Worm (Caenorhabditis elegans) whole organism, mixed stage, embryonic: ENCODE data around the gene nep-12.

Source experiments
- M03D4.4 ChIP-seq: sonication (generic microtip); optimal IDR thresholded peaks from 2 replicates; lab custom pipeline; 2017; ENCODE audit warnings: mild to moderate bottlenecking, missing genetic modification characterization, missing compliant biosample characterization
- bed-3 ChIP-seq: fragments of 200-800 bp; sonication (Bioruptor generic); optimal IDR thresholded peaks from 3 replicates; lab custom pipeline; 2018; ENCODE audit warnings: mild to moderate bottlenecking, missing genetic modification characterization, moderate library complexity, missing compliant biosample characterization
- blmp-1 ChIP-seq: fragments of 150-350 bp; optimal IDR thresholded peaks from 2 replicates; lab custom pipeline; 2014; ENCODE audit warnings: missing biosample characterization, missing genetic modification characterization
- ceh-39 ChIP-seq: fragments of 150-350 bp; optimal IDR thresholded peaks from 2 replicates; lab custom pipeline; 2014; ENCODE audit warnings: missing biosample characterization, missing genetic modification characterization
- ceh-43 ChIP-seq: fragments of 200-800 bp; sonication (Bioruptor generic); optimal IDR thresholded peaks from 2 replicates; lab custom pipeline; 2018; ENCODE audit warnings: mild to moderate bottlenecking, missing genetic modification characterization, moderate library complexity, missing compliant biosample characterization
- ceh-83 ChIP-seq: fragments of 200-800 bp; sonication (Bioruptor generic); optimal IDR thresholded peaks from 2 replicates; lab custom pipeline; 2018; ENCODE audit warnings: mild to moderate bottlenecking, missing genetic modification characterization, missing compliant biosample characterization
- ces-1 ChIP-seq: fragments of 150-350 bp; optimal IDR thresholded peaks from 2 replicates; lab custom pipeline; 2014; ENCODE audit warnings: missing biosample characterization, missing genetic modification reagents, missing genetic modification characterization
- drap-1 ChIP-seq: fragments of 200-800 bp; sonication (Bioruptor generic); optimal IDR thresholded peaks from 3 replicates; lab custom pipeline; 2018; ENCODE audit warnings: mild to moderate bottlenecking, missing genetic modification characterization, missing compliant biosample characterization
- elt-1 ChIP-seq: sonication (generic microtip); optimal IDR thresholded peaks from 2 replicates; lab custom pipeline; 2017; ENCODE audit warnings: missing genetic modification characterization, mild to moderate bottlenecking, missing compliant biosample characterization, antibody characterized with exemption, moderate library complexity, borderline replicate concordance; ENCODE audit not compliant: insufficient read depth
- elt-3 ChIP-seq: fragments of 150-350 bp; optimal IDR thresholded peaks from 2 replicates; lab custom pipeline; 2014; ENCODE audit warnings: missing biosample characterization, missing genetic modification characterization
- flh-1 ChIP-seq: fragments of 200-800 bp; sonication (Bioruptor generic); optimal IDR thresholded peaks from 2 replicates; lab custom pipeline; 2018; ENCODE audit warnings: mild to moderate bottlenecking, missing genetic modification characterization, moderate library complexity, missing compliant biosample characterization
- ham-2 ChIP-seq: fragments of 200-800 bp; sonication (Bioruptor generic); optimal IDR thresholded peaks from 2 replicates; lab custom pipeline; 2018; ENCODE audit warnings: mild to moderate bottlenecking, missing genetic modification characterization, missing compliant biosample characterization
- hlh-1 ChIP-seq: fragments of 150-350 bp; optimal IDR thresholded peaks from 2 replicates; lab custom pipeline; 2014; ENCODE audit warnings: missing biosample characterization, missing genetic modification reagents, missing genetic modification characterization
- lin-13 ChIP-seq: fragments of 150-350 bp; optimal IDR thresholded peaks from 2 replicates; lab custom pipeline; 2014; ENCODE audit warnings: missing biosample characterization, missing genetic modification characterization
- lin-32 ChIP-seq: fragments of 200-800 bp; sonication (Bioruptor generic); optimal IDR thresholded peaks from 2 replicates; lab custom pipeline; 2018; ENCODE audit warnings: mild to moderate bottlenecking, missing genetic modification characterization, missing compliant biosample characterization
- lsy-2 ChIP-seq: fragments of 150-350 bp; optimal IDR thresholded peaks from 2 replicates; lab custom pipeline; 2014; ENCODE audit warnings: missing biosample characterization, missing genetic modification characterization
- mab-5 ChIP-seq: fragments of 150-350 bp; optimal IDR thresholded peaks from 2 replicates; lab custom pipeline; 2014; ENCODE audit warnings: missing biosample characterization, missing genetic modification characterization
- mep-1 ChIP-seq: fragments of 150-350 bp; optimal IDR thresholded peaks from 2 replicates; lab custom pipeline; 2017; ENCODE audit warnings: missing biosample characterization, missing genetic modification reagents, missing genetic modification characterization, inconsistent platforms
- mls-2 ChIP-seq: sonication (generic microtip); optimal IDR thresholded peaks from 2 replicates; lab custom pipeline; 2016; ENCODE audit warnings: mild to moderate bottlenecking, missing genetic modification characterization, moderate library complexity, missing compliant biosample characterization
- nhr-12 ChIP-seq: fragments of 150-350 bp; optimal IDR thresholded peaks from 2 replicates; lab custom pipeline; 2014; ENCODE audit warnings: missing biosample characterization, missing genetic modification characterization
- nhr-2 ChIP-seq: fragments of 150-350 bp; optimal IDR thresholded peaks from 2 replicates; lab custom pipeline; 2014; ENCODE audit warnings: missing biosample characterization, missing genetic modification characterization
- nhr-237 ChIP-seq: fragments of 150-350 bp; optimal IDR thresholded peaks from 2 replicates; lab custom pipeline; 2014; ENCODE audit warnings: missing biosample characterization, missing genetic modification characterization
- nhr-28 ChIP-seq: fragments of 150-350 bp; optimal IDR thresholded peaks from 2 replicates; lab custom pipeline; 2014; ENCODE audit warnings: missing biosample characterization, missing genetic modification characterization
- nhr-76 ChIP-seq: sonication (generic microtip); optimal IDR thresholded peaks from 2 replicates; lab custom pipeline; 2017; ENCODE audit warnings: missing biosample characterization, missing genetic modification characterization
- pha-4 ChIP-seq: fragments of 150-350 bp; optimal IDR thresholded peaks from 2 replicates; lab custom pipeline; 2018; ENCODE audit warnings: missing biosample characterization, missing genetic modification reagents, missing genetic modification characterization
- sem-2 ChIP-seq: fragments of 200-800 bp; sonication (Bioruptor generic); optimal IDR thresholded peaks from 2 replicates; lab custom pipeline; 2018; ENCODE audit warnings: mild to moderate bottlenecking, missing genetic modification characterization, missing compliant biosample characterization
- snpc-4 ChIP-seq: fragments of 150-350 bp; optimal IDR thresholded peaks from 2 replicates; lab custom pipeline; 2014; ENCODE audit warnings: missing biosample characterization, missing genetic modification characterization
- sptf-1 ChIP-seq: sonication (generic microtip); optimal IDR thresholded peaks from 2 replicates; lab custom pipeline; 2017; ENCODE audit warnings: mild to moderate bottlenecking, missing genetic modification characterization, moderate library complexity, missing compliant biosample characterization
- tbx-8 ChIP-seq: fragments of 200-800 bp; sonication (Bioruptor generic); optimal IDR thresholded peaks from 2 replicates; lab custom pipeline; 2018; ENCODE audit warnings: mild to moderate bottlenecking, missing genetic modification characterization, moderate library complexity, missing compliant biosample characterization
- unc-120 ChIP-seq: sonication (generic microtip); optimal IDR thresholded peaks from 2 replicates; lab custom pipeline; 2017; ENCODE audit warnings: missing genetic modification characterization, missing compliant biosample characterization; ENCODE audit not compliant: poor library complexity, severe bottlenecking
- unc-39 ChIP-seq: fragments of 150-350 bp; optimal IDR thresholded peaks from 2 replicates; lab custom pipeline; 2014; ENCODE audit warnings: missing biosample characterization, missing genetic modification characterization
- unc-62 ChIP-seq: fragments of 150-350 bp; optimal IDR thresholded peaks from 2 replicates; lab custom pipeline; 2014; ENCODE audit warnings: missing biosample characterization, missing genetic modification reagents, missing genetic modification characterization
- zip-8 ChIP-seq: fragments of 150-350 bp; optimal IDR thresholded peaks from 2 replicates; lab custom pipeline; 2014; ENCODE audit warnings: missing biosample characterization, missing genetic modification characterization
- ztf-11 ChIP-seq: fragments of 150-350 bp; optimal IDR thresholded peaks from 2 replicates; lab custom pipeline; 2014; ENCODE audit warnings: missing biosample characterization, missing genetic modification characterization

nep-12 gene

DNA sequence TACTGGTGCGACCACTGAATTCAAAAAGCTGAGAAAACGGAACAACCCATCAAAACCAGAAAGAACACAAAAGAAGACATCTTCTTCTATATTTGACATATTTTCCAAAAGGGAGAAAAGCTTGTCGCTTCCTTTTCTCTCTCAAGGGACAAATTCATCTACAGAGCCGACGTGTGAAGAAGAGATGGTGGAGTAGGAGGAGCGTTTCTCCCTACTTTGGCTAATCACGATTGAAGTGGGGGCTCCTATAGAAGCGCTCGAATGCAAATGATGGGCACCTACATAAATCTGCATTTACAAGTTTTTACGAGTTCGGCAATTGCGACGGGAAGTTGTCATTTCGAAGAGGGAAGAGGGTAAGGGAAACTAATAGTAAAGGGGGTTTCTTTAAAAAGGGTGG, 21.9 kb upstream of the nep-12 start:
- TF ChIP-seq zip-8 (no peak), flh-1 (GFP tag; lab: Kevin White, UChicago) (no peak), ces-1 (peak; percentile 12), pha-4 (no peak)

DNA sequence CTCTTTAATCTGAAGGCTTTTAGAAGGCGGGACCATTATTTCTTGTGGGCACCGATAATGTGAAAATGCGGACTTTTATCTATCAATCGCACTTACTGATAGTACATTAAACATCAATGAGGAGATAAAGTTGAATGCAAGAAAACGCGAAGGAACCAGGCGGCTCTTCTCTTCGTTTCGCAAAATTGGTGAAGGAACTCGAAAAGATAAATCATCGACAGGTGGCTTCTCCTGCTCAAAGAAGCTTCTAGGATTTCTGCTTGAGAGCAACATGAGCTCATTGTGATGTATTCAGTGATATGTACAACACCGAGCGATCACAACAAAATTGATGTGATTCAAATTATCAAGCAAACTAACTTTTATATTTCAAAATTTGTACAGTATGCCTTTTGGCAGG, 21.5 kb upstream of the nep-12 start:
- TF ChIP-seq hlh-1 (peak; percentile 66), unc-120 (tag; lab: Kevin White, UChicago) (peak; percentile 78), ham-2 (GFP tag; lab: Kevin White, UChicago) (no peak), unc-62 (GFP tag; lab: Kevin White, UChicago) (peak; percentile 81), bed-3 (no peak), mab-5 (tag; lab: Kevin White, UChicago) (no peak), snpc-4 (no peak)
- TF ChIP-seq, all 35 proteins: peak for 3

DNA sequence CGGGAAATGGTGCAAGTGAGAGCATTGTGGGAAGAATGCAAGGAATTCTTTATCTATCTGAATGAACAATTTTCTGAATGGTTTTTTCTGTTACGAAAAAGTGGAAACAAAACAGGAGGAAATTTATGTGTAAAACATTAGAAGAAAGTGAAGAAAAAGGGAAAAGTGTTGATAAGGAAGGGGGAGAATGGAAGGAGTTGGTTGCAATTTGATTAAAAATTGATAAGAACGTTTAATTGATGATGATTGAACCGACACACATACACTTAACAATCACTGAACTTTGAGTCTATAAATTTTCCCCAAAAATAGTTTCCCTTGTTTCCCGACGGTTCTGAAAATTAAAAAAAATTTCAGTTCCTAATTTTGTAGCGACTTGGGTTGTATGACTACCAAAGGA, 18.6 kb upstream of the nep-12 start:
- no peak for TF ChIP-seq mep-1
- TF ChIP-seq zip-8, result no peak
- no peak for TF ChIP-seq tbx-8
- TF ChIP-seq sem-2 (GFP tag; lab: Kevin White, UChicago), result no peak
- TF ChIP-seq flh-1 (GFP tag; lab: Kevin White, UChicago), result no peak
- no peak for TF ChIP-seq lin-13 (tag; lab: Kevin White, UChicago)
- no peak for TF ChIP-seq drap-1 (GFP tag; lab: Kevin White, UChicago)
- no peak for TF ChIP-seq ham-2 (GFP tag; lab: Kevin White, UChicago)
- TF ChIP-seq nhr-2 (tag; lab: Kevin White, UChicago), result no peak
- TF ChIP-seq elt-3 (tag; lab: Kevin White, UChicago), result no peak
- TF ChIP-seq ceh-43 (GFP tag; lab: Kevin White, UChicago), result no peak
- TF ChIP-seq hlh-1, result no peak
- no peak for TF ChIP-seq mab-5 (tag; lab: Kevin White, UChicago)
- TF ChIP-seq lin-32 (GFP tag; lab: Kevin White, UChicago), result no peak
- TF ChIP-seq unc-62 (GFP tag; lab: Kevin White, UChicago), result no peak
- no peak for TF ChIP-seq nhr-28 (tag; lab: Kevin White, UChicago)
- TF ChIP-seq nhr-237 (tag; lab: Kevin White, UChicago), result no peak
- TF ChIP-seq bed-3, result no peak
- no peak for TF ChIP-seq pha-4
- no peak for TF ChIP-seq unc-39

DNA sequence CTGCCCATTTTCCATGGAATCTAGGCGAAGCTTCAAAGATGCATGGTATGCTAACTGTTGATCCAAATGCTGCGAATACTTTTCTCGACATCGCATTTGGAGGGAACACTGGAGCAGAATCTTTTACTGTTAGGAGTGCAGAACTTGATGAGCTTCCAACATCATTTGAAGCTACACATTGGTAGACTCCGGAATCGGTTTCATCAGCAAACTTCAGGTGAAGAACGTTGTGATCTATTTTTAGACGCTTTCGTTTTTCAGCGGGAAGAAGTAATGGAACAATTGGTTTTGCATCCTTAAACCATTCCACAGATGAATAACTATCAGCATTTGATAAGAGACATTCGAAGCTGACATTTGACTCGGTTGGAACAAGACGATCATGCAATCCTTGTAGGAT, 16.2 kb upstream of the nep-12 start:
- TF ChIP-seq elt-1 (tag; lab: Kevin White, UChicago), result no peak

DNA sequence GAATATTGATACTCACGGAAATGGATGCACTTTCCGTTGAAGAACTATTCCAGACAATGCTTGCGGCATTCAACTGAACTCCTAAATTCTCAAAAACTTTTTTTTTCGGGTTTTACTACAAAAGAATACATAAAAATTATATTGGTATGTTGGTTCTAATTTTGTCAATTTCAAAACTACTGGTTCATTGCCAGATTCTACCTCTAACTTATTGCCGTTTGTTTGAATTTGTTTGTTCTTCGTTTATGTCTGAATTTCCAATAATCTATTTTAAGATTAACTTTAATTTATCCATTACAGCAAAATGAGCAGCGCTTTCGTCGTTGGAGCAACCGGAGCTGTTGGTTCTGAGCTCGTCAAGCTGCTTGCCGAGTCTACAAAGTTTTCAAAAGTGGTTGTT, 12.7 kb upstream of the nep-12 start, which contains the start of gene C33F10.14:
TSS of gene C33F10.14 (plus strand) at position 301 of the 400 bp plus-strand sequence.
- no peak for TF ChIP-seq bed-3
- no peak for TF ChIP-seq ceh-43 (GFP tag; lab: Kevin White, UChicago)
- TF ChIP-seq nhr-2 (tag; lab: Kevin White, UChicago), result no peak
- no peak for TF ChIP-seq elt-1 (tag; lab: Kevin White, UChicago)
- TF ChIP-seq ceh-39, result no peak
- TF ChIP-seq unc-120 (tag; lab: Kevin White, UChicago), result no peak
- TF ChIP-seq sem-2 (GFP tag; lab: Kevin White, UChicago), result no peak
- no peak for TF ChIP-seq mab-5 (tag; lab: Kevin White, UChicago)
- no peak for TF ChIP-seq ceh-83 (GFP tag; lab: Kevin White, UChicago)
- no peak for TF ChIP-seq mep-1
- no peak for TF ChIP-seq ztf-11 (tag; lab: Kevin White, UChicago)
- TF ChIP-seq M03D4.4, result no peak
- TF ChIP-seq elt-3 (tag; lab: Kevin White, UChicago), result no peak
- no peak for TF ChIP-seq lin-32 (GFP tag; lab: Kevin White, UChicago)

DNA sequence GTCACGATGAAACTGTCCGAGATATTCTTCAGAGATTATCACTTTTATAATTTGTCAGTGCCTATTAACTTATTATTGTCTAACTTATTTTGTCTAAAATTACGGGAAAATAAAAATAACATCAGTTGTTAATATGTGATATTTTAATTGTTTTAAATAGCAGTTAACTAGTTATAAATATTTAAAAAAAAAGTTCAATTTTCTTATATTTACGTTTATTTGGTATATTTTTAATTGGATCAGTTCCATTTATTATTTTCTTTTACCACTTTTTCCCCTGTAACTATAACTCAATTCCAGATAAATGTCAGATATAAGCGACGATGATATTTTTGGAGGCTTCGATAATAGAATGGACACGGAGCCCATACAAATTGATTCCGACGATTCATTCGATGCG, 11.1 kb upstream of the nep-12 start, which contains the start of gene C33F10.4:
TSS of gene C33F10.4 (plus strand) at position 301 of the 400 bp plus-strand sequence.
- no peak for TF ChIP-seq ceh-43 (GFP tag; lab: Kevin White, UChicago)
- no peak for TF ChIP-seq hlh-1
- TF ChIP-seq zip-8, result no peak
- no peak for TF ChIP-seq sptf-1 (tag; lab: Kevin White, UChicago)
- TF ChIP-seq sem-2 (GFP tag; lab: Kevin White, UChicago), result no peak
- TF ChIP-seq blmp-1, result no peak
- TF ChIP-seq lsy-2 (tag; lab: Kevin White, UChicago), result no peak
- TF ChIP-seq nhr-28 (tag; lab: Kevin White, UChicago), result no peak
- TF ChIP-seq nhr-12 (tag; lab: Kevin White, UChicago), result no peak
- no peak for TF ChIP-seq ham-2 (GFP tag; lab: Kevin White, UChicago)
- no peak for TF ChIP-seq mls-2 (tag; lab: Kevin White, UChicago)
- TF ChIP-seq ztf-11 (tag; lab: Kevin White, UChicago), result no peak
- TF ChIP-seq flh-1 (GFP tag; lab: Kevin White, UChicago), result no peak
- TF ChIP-seq pha-4, result no peak
- TF ChIP-seq nhr-76, result no peak
- no peak for TF ChIP-seq tbx-8
